Worm (Caenorhabditis elegans) whole organism, early embryonic: Measurements from ENCODE around the gene str-162.

Experiments used
- aly-1 ChIP-seq: sonication (generic microtip); optimal IDR thresholded peaks from 2 replicates; lab custom pipeline; 2016; ENCODE audit warnings: missing genetic modification characterization, missing compliant biosample characterization
- ama-1 ChIP-seq: fragments of 150-350 bp; optimal IDR thresholded peaks from 2 replicates; lab custom pipeline; 2014
- ceh-13 ChIP-seq: fragments of 200-800 bp; sonication (Bioruptor generic); optimal IDR thresholded peaks from 2 replicates; lab custom pipeline; 2018; ENCODE audit warnings: mild to moderate bottlenecking, missing genetic modification characterization, missing compliant biosample characterization
- flt-1 ChIP-seq: fragments of 200-800 bp; sonication (Bioruptor generic); IDR thresholded peaks from 2 replicates; pipeline ENCODE4 v1.3.6; 2022; ENCODE audit warnings: missing genetic modification characterization, missing compliant biosample characterization
- hnd-1 ChIP-seq: sonication (generic microtip); optimal IDR thresholded peaks from 2 replicates; lab custom pipeline; 2016; ENCODE audit warnings: missing genetic modification characterization, missing compliant biosample characterization
- tbx-11 ChIP-seq: fragments of 200-800 bp; sonication (Bioruptor generic); IDR thresholded peaks from 2 replicates; pipeline ENCODE4 v1.3.6; 2022; ENCODE audit warnings: missing genetic modification characterization, missing compliant biosample characterization

DNA sequence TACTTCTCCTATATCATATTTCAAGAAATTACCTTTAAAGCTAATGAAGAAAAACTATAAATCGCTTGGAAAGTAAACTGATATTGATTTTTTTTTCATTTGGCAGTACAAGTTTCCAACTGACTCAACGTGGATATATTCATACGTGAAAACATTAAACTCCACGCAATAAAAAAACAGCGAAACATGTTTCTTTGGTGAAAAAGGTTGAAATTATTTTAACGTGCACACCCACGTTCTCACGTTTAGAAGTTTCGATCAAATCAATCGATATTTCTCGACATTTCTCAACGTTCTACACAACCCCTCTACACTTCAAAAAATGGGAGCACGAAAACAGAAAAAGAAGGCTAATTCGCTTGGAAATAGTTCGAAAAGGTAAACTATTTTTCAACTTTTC, 36.8 kb downstream of the str-162 start, which contains the start of the genes best-6 and C09B9.2:
- TF ChIP-seq aly-1 (tag; lab: Kevin White, UChicago) (no peak), ama-1 (lab: Kevin White, UChicago) (no peak), hnd-1 (tag; lab: Kevin White, UChicago) (no peak), flt-1 (GFP tag; lab: Robert Waterston, UW) (no peak), ceh-13 (no peak), tbx-11 (GFP tag; lab: Robert Waterston, UW) (no peak)
